Worm (Caenorhabditis elegans): ENCODE results near the gene Y50E8A.1.

- no peak for TF ChIP-seq elt-3 (tag; optimal IDR thresholded peaks at IDR 0.05)
- no peak for TF ChIP-seq sptf-1 (tag; optimal IDR thresholded peaks at IDR 0.05)
- no peak for TF ChIP-seq blmp-1 (tag; optimal IDR thresholded peaks at IDR 0.05)
- TF ChIP-seq elt-1 (tag; optimal IDR thresholded peaks at IDR 0.05; ENCODE audit: borderline replicate concordance, insufficient read depth), result no peak
- TF ChIP-seq nhr-12 (tag; optimal IDR thresholded peaks at IDR 0.05), result no peak
- no peak for TF ChIP-seq zip-8 (tag; optimal IDR thresholded peaks at IDR 0.05)
- TF ChIP-seq lin-13 (tag; optimal IDR thresholded peaks at IDR 0.05), result no peak
- TF ChIP-seq sem-2 (GFP tag; optimal IDR thresholded peaks at IDR 0.05), result no peak
- no peak for TF ChIP-seq lsy-2 (tag; optimal IDR thresholded peaks at IDR 0.05)
- no peak for TF ChIP-seq pha-4 (tag; optimal IDR thresholded peaks at IDR 0.05)
- TF ChIP-seq nhr-28 (tag; optimal IDR thresholded peaks at IDR 0.05), result no peak
- no peak for TF ChIP-seq mep-1 (tag; optimal IDR thresholded peaks at IDR 0.05)
- no peak for TF ChIP-seq unc-62 (GFP tag; optimal IDR thresholded peaks at IDR 0.05)
- no peak for TF ChIP-seq nhr-237 (tag; optimal IDR thresholded peaks at IDR 0.05)
Observed at ce11 chrV:14726596-14726995, at the start of gene Y50E8A.1.
